Worm (Caenorhabditis elegans): Measurements from ENCODE around the gene zipt-2.3.

zipt-2.3 gene

DNA sequence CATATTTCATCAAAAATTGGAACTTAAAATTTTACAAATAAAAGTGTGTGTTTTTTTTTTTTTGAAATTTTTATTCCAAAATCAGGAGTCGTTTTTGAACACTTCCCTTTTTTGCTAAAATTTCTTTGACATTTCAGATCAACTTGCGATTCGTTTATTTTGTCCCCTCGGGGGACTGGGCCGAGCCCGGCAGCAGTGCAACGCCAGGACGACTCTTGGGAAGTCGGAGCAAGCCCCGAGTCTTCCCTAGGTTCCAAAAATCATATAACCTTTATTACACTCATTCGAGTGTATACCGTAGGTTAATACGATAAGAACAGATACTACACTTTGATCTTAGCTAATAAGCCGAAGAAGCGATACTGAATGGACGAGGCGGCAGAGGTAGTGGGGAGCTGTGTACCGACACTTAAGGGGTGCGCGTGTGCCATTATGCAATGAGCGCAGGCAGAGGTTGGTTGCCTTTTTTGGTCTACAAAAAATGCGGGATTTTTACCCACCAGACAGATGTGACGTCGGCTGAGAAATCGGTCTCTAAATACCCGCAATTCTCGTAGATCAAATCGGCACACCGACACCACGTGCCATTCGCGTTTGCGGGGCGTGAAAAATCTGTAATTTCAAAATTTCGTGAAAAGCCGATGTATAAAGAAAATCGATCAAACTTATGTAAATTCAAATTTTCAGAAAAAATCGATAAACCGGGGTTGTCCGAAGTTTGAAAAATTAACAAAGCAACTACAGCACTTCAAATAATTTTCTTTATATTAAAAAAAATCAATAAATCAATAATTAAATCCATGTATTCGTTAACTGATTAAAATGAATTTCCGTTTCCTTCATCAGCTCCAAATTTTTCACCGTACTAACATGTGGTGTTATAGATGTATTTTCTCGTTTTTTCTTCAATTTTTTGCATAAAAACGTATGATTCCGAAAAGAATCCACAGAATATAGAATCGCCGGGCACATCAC lies 2.0 kb upstream of the zipt-2.3 start (continued):
- no peak for TF ChIP-seq somi-1 (GFP tag; optimal IDR thresholded peaks at IDR 0.05)
- peak; percentile 48 for TF ChIP-seq F33H1.4 (GFP tag; IDR thresholded peaks at IDR 0.05)
- TF ChIP-seq ccch-3 (GFP tag; optimal IDR thresholded peaks at IDR 0.05): no peak
- TF ChIP-seq snpc-3.4 (tag; optimal IDR thresholded peaks at IDR 0.05): peak; percentile 37
- no peak for TF ChIP-seq dpff-1 (tag; optimal IDR thresholded peaks at IDR 0.05)
- TF ChIP-seq madf-8 (GFP tag; conservative IDR thresholded peaks at IDR 0.05): peak; percentile 58
- no peak for TF ChIP-seq ceh-100 (GFP tag; IDR thresholded peaks at IDR 0.05)
- TF ChIP-seq ztf-6 (GFP tag; IDR thresholded peaks at IDR 0.05): no peak
- no peak for TF ChIP-seq egrh-3 (GFP tag; IDR thresholded peaks at IDR 0.05)
- TF ChIP-seq madf-6 (GFP tag; IDR thresholded peaks at IDR 0.05): peak; percentile 86
- no peak for TF ChIP-seq ztf-22 (GFP tag; optimal IDR thresholded peaks at IDR 0.05)
- TF ChIP-seq dox-1 (GFP tag; IDR thresholded peaks at IDR 0.05): 0 out of 2 replicates have a peak, but pooled peaks have one; percentile 39
- TF ChIP-seq cebp-2 (GFP tag; IDR thresholded peaks at IDR 0.05): no peak
- no peak for TF ChIP-seq Y95B8A.8 (GFP tag; IDR thresholded peaks at IDR 0.05)
- peak; percentile 28 for TF ChIP-seq lin-54 (GFP tag; optimal IDR thresholded peaks at IDR 0.05)
- TF ChIP-seq Y56A3A.18 (GFP tag; IDR thresholded peaks at IDR 0.05): no peak
- TF ChIP-seq lag-1 (GFP tag; IDR thresholded peaks at IDR 0.05): no peak
- no peak for TF ChIP-seq die-1 (tag; optimal IDR thresholded peaks at IDR 0.05)
- no peak for TF ChIP-seq T07F8.4 (tag; optimal IDR thresholded peaks at IDR 0.05)
- TF ChIP-seq F22D6.2 (tag; optimal IDR thresholded peaks at IDR 0.05): no peak
- no peak for TF ChIP-seq gei-17 (GFP tag; optimal IDR thresholded peaks at IDR 0.05)
- no peak for TF ChIP-seq C06A6.2 (GFP tag; conservative IDR thresholded peaks at IDR 0.05)
- no peak for TF ChIP-seq F23B12.7 (tag; optimal IDR thresholded peaks at IDR 0.05; ENCODE audit: insufficient read depth)
- TF ChIP-seq hlh-12 (tag; optimal IDR thresholded peaks at IDR 0.05): no peak
- no peak for TF ChIP-seq chd-7 (tag; optimal IDR thresholded peaks at IDR 0.05)
- no peak for TF ChIP-seq egl-44 (GFP tag; IDR thresholded peaks at IDR 0.05)
- TF ChIP-seq C17E4.6 (GFP tag; IDR thresholded peaks at IDR 0.05): no peak
- TF ChIP-seq ztf-25 (GFP tag; IDR thresholded peaks at IDR 0.05): no peak
- no peak for TF ChIP-seq lin-35 (GFP tag; optimal IDR thresholded peaks at IDR 0.05)
- TF ChIP-seq let-526 (GFP tag; IDR thresholded peaks at IDR 0.05): no peak
- TF ChIP-seq mes-4 (tag; optimal IDR thresholded peaks at IDR 0.05): no peak
- no peak for TF ChIP-seq nhr-27 (tag; optimal IDR thresholded peaks at IDR 0.05)
- TF ChIP-seq ama-1 (optimal IDR thresholded peaks at IDR 0.05): no peak
- no peak for TF ChIP-seq ama-1 (GFP tag; optimal IDR thresholded peaks at IDR 0.05)
- no peak for TF ChIP-seq sea-2 (GFP tag; IDR thresholded peaks at IDR 0.05)
- TF ChIP-seq athp-1 (tag; optimal IDR thresholded peaks at IDR 0.05): no peak
- TF ChIP-seq hmg-20 (GFP tag; IDR thresholded peaks at IDR 0.05): no peak
- no peak for TF ChIP-seq hrde-1 (tag; optimal IDR thresholded peaks at IDR 0.05; ENCODE audit: borderline replicate concordance)
- TF ChIP-seq F57C9.4 (tag; optimal IDR thresholded peaks at IDR 0.05): no peak
- TF ChIP-seq B0019.2 (GFP tag; conservative IDR thresholded peaks at IDR 0.05): no peak; the same call in 1 of the 2 replicates
- TF ChIP-seq nhr-120 (GFP tag; IDR thresholded peaks at IDR 0.05): no peak
- TF ChIP-seq ets-4 (GFP tag; optimal IDR thresholded peaks at IDR 0.05): no peak
- no peak for TF ChIP-seq rec-8 (tag; optimal IDR thresholded peaks at IDR 0.05)
- peak; percentile 14; the same call in 1 of the 2 replicates for TF ChIP-seq hsf-1 (GFP tag; IDR thresholded peaks at IDR 0.05)
- TF ChIP-seq B0336.3 (GFP tag; IDR thresholded peaks at IDR 0.05): peak; percentile 40; the same call in 1 of the 2 replicates
- TF ChIP-seq cebp-1 (GFP tag; IDR thresholded peaks at IDR 0.05): no peak
- TF ChIP-seq cebp-1 (tag; optimal IDR thresholded peaks at IDR 0.05): no peak
